Worm (Caenorhabditis elegans) whole organism, L4 larva: ENCODE measurements around the gene Y49F6B.19.

Experiments used
- F26F4.8 ChIP-seq: fragments of 200-800 bp; sonication (Bioruptor generic); conservative IDR thresholded peaks from 2 replicates; pipeline ENCODE4 v1.3.6; 2022; ENCODE audit warnings: missing genetic modification characterization, missing compliant biosample characterization
- F37D6.2 ChIP-seq: sonication (generic microtip); optimal IDR thresholded peaks from 2 replicates; lab custom pipeline; 2016; ENCODE audit warnings: mild to moderate bottlenecking, missing genetic modification characterization, missing compliant biosample characterization
- F44E2.7 ChIP-seq: fragments of 200-800 bp; sonication (Bioruptor generic); IDR thresholded peaks from 2 replicates; pipeline ENCODE4 v2.1.2; 2022; ENCODE audit warnings: missing genetic modification characterization, missing compliant biosample characterization
- F49E8.2 ChIP-seq: sonication (generic microtip); optimal IDR thresholded peaks from 2 replicates; lab custom pipeline; 2016; ENCODE audit warnings: missing compliant biosample characterization, mild to moderate bottlenecking, missing genetic modification characterization, borderline replicate concordance
- Y48G9A.11 ChIP-seq: fragments of 200-800 bp; sonication (Bioruptor generic); IDR thresholded peaks from 2 replicates; pipeline ENCODE4 v1.3.6; 2022; ENCODE audit warnings: missing genetic modification reagents, missing genetic modification characterization, missing compliant biosample characterization
- ZK337.2 ChIP-seq: fragments of 200-800 bp; sonication (Bioruptor generic); IDR thresholded peaks from 2 replicates; pipeline ENCODE4 v1.3.6; 2022; ENCODE audit warnings: missing genetic modification reagents, missing genetic modification characterization, missing compliant biosample characterization
- ZK546.5 ChIP-seq, 2 experiments: sonication (generic microtip); optimal IDR thresholded peaks; 2 replicates each; lab custom pipeline; 2017; ENCODE audit warnings: missing biosample characterization in 2 of 2, missing genetic modification characterization in 2 of 2
- aha-1 ChIP-seq: fragments of 150-350 bp; peaks from one replicate; lab custom pipeline; 2014; ENCODE audit warnings: missing biosample characterization, missing genetic modification characterization
- ceh-20 ChIP-seq: fragments of 200-800 bp; sonication (Bioruptor generic); IDR thresholded peaks from 2 replicates; pipeline ENCODE4 v1.3.6; 2022; ENCODE audit warnings: missing genetic modification reagents, missing genetic modification characterization, missing compliant biosample characterization
- ceh-44 ChIP-seq: fragments of 200-800 bp; sonication (Bioruptor generic); IDR thresholded peaks from 2 replicates; pipeline ENCODE4 v1.3.6; 2022; ENCODE audit warnings: missing genetic modification reagents, missing genetic modification characterization, missing compliant biosample characterization
- ceh-62 ChIP-seq: sonication (generic microtip); optimal IDR thresholded peaks from 2 replicates; lab custom pipeline; 2017; ENCODE audit warnings: missing biosample characterization, missing genetic modification characterization
- ceh-82 ChIP-seq: sonication (generic microtip); optimal IDR thresholded peaks from 2 replicates; lab custom pipeline; 2017; ENCODE audit warnings: missing biosample characterization, missing genetic modification characterization
- cey-2 ChIP-seq: sonication (generic microtip); optimal IDR thresholded peaks from 3 replicates; lab custom pipeline; 2017; ENCODE audit warnings: missing genetic modification characterization, mild to moderate bottlenecking, missing compliant biosample characterization, antibody characterized with exemption, borderline replicate concordance; ENCODE audit not compliant: insufficient read depth
- daf-8 ChIP-seq: fragments of 200-800 bp; sonication (Bioruptor generic); IDR thresholded peaks from 2 replicates; pipeline ENCODE4 v1.3.6; 2022; ENCODE audit warnings: missing genetic modification characterization, missing compliant biosample characterization
- dpl-1 ChIP-seq: fragments of 150-350 bp; optimal IDR thresholded peaks from 2 replicates; lab custom pipeline; 2014; ENCODE audit warnings: missing biosample characterization, missing genetic modification reagents, missing genetic modification characterization
- dve-1 ChIP-seq: sonication (generic microtip); optimal IDR thresholded peaks from 2 replicates; lab custom pipeline; 2017; ENCODE audit warnings: antibody characterized with exemption, mild to moderate bottlenecking, missing genetic modification characterization, missing compliant biosample characterization; ENCODE audit not compliant: insufficient read depth
- egl-27 ChIP-seq: sonication (generic microtip); optimal IDR thresholded peaks from 3 replicates; lab custom pipeline; 2017; ENCODE audit warnings: missing biosample characterization, missing genetic modification reagents, missing genetic modification characterization
- fkh-10 ChIP-seq: fragments of 150-350 bp; optimal IDR thresholded peaks from 2 replicates; lab custom pipeline; 2014; ENCODE audit warnings: missing biosample characterization, missing genetic modification reagents, missing genetic modification characterization
- fos-1 ChIP-seq: fragments of 150-350 bp; optimal IDR thresholded peaks from 2 replicates; lab custom pipeline; 2014; ENCODE audit warnings: missing biosample characterization, missing genetic modification characterization
- gei-8 ChIP-seq: fragments of 200-800 bp; sonication (Bioruptor generic); optimal IDR thresholded peaks from 2 replicates; lab custom pipeline; 2018; ENCODE audit warnings: mild to moderate bottlenecking, missing genetic modification characterization, missing compliant biosample characterization
- hlh-11 ChIP-seq: fragments of 200-800 bp; sonication (Bioruptor generic); optimal IDR thresholded peaks from 2 replicates; lab custom pipeline; 2018; ENCODE audit warnings: mild to moderate bottlenecking, missing genetic modification characterization, missing compliant biosample characterization
- lin-1 ChIP-seq: fragments of 200-800 bp; sonication (Bioruptor generic); IDR thresholded peaks from 2 replicates; pipeline ENCODE4 v1.3.6; 2022; ENCODE audit warnings: missing genetic modification reagents, missing genetic modification characterization, missing compliant biosample characterization
- lin-13 ChIP-seq: fragments of 150-350 bp; optimal IDR thresholded peaks from 2 replicates; lab custom pipeline; 2014; ENCODE audit warnings: missing biosample characterization, missing genetic modification reagents, missing genetic modification characterization
- lin-15B ChIP-seq: fragments of 150-350 bp; sonication (generic microtip); optimal IDR thresholded peaks from 3 replicates; lab custom pipeline; 2014; ENCODE audit warnings: missing biosample characterization, missing genetic modification characterization
- lin-38 ChIP-seq: fragments of 200-800 bp; sonication (Bioruptor generic); IDR thresholded peaks from 2 replicates; pipeline ENCODE4 v1.3.6; 2022; ENCODE audit warnings: missing genetic modification reagents, missing genetic modification characterization, missing compliant biosample characterization
- lin-39 ChIP-seq: fragments of 150-350 bp; optimal IDR thresholded peaks from 2 replicates; lab custom pipeline; 2014; ENCODE audit warnings: missing biosample characterization, missing genetic modification reagents, missing genetic modification characterization
- mdt-29 ChIP-seq: fragments of 200-800 bp; sonication (Bioruptor generic); IDR thresholded peaks from 2 replicates; pipeline ENCODE4 v1.3.6; 2022; ENCODE audit warnings: missing genetic modification reagents, missing genetic modification characterization, missing compliant biosample characterization
- mep-1 ChIP-seq: fragments of 150-350 bp; sonication (generic microtip); optimal IDR thresholded peaks from 3 replicates; lab custom pipeline; 2014; ENCODE audit warnings: missing biosample characterization, missing genetic modification characterization
- mxl-2 ChIP-seq: fragments of 200-800 bp; sonication (Bioruptor generic); conservative IDR thresholded peaks from 2 replicates; pipeline ENCODE4 v1.3.6; 2022; ENCODE audit warnings: missing genetic modification reagents, missing genetic modification characterization, missing compliant biosample characterization
- mxl-3 ChIP-seq: fragments of 200-800 bp; sonication (Bioruptor generic); optimal IDR thresholded peaks from 2 replicates; lab custom pipeline; 2018; ENCODE audit warnings: mild to moderate bottlenecking, missing genetic modification characterization, missing compliant biosample characterization
- nhr-10 ChIP-seq: fragments of 150-350 bp; optimal IDR thresholded peaks from 2 replicates; lab custom pipeline; 2014; ENCODE audit warnings: missing biosample characterization, missing genetic modification characterization
- nhr-11 ChIP-seq: fragments of 150-350 bp; optimal IDR thresholded peaks from 2 replicates; lab custom pipeline; 2014; ENCODE audit warnings: missing biosample characterization, missing genetic modification characterization
- nhr-28 ChIP-seq: fragments of 150-350 bp; optimal IDR thresholded peaks from 2 replicates; lab custom pipeline; 2014; ENCODE audit warnings: missing biosample characterization, missing genetic modification characterization
- nhr-42 ChIP-seq: fragments of 200-800 bp; sonication (Bioruptor generic); IDR thresholded peaks from 2 replicates; pipeline ENCODE4 v1.3.6; 2022; ENCODE audit warnings: missing genetic modification characterization, missing compliant biosample characterization
- pha-4 ChIP-seq, 2 experiments: fragments of 150-350 bp in 1 of 2; fragments of 200-800 bp in 1 of 2; sonication (Bioruptor generic) in 1 of 2; IDR thresholded peaks in 1 of 2; optimal IDR thresholded peaks in 1 of 2; 2 replicates each; pipeline versions ENCODE4 v1.3.6 to Lab custom; 2014 to 2022; ENCODE audit warnings: missing genetic modification characterization in 2 of 2, missing genetic modification reagents in 2 of 2, missing biosample characterization in 1 of 2, missing compliant biosample characterization in 1 of 2
- pqm-1 ChIP-seq: sonication (generic microtip); optimal IDR thresholded peaks from 2 replicates; lab custom pipeline; 2017; ENCODE audit warnings: missing biosample characterization, missing genetic modification characterization
- rbr-2 ChIP-seq: sonication (generic microtip); optimal IDR thresholded peaks from 2 replicates; lab custom pipeline; 2016; ENCODE audit warnings: missing genotype, missing genetic modification characterization, missing compliant biosample characterization
- saeg-2 ChIP-seq: fragments of 200-800 bp; sonication (Bioruptor generic); IDR thresholded peaks from 2 replicates; pipeline ENCODE4 v1.3.6; 2022; ENCODE audit warnings: missing genetic modification reagents, missing genetic modification characterization, missing compliant biosample characterization
- snpc-4 ChIP-seq: fragments of 150-350 bp; optimal IDR thresholded peaks from 2 replicates; lab custom pipeline; 2014; ENCODE audit warnings: missing biosample characterization, missing genetic modification characterization
- tra-1 ChIP-seq: fragments of 200-800 bp; sonication (Bioruptor generic); IDR thresholded peaks from 2 replicates; pipeline ENCODE4 v1.3.6; 2022; ENCODE audit warnings: missing genetic modification reagents, missing genetic modification characterization, missing compliant biosample characterization
- unc-130 ChIP-seq: sonication (generic microtip); optimal IDR thresholded peaks from 2 replicates; lab custom pipeline; 2016; ENCODE audit warnings: missing genetic modification reagents, missing genetic modification characterization, missing compliant biosample characterization
- unc-62 ChIP-seq, 3 experiments: fragments of 150-350 bp in 1 of 3; sonication (generic microtip); optimal IDR thresholded peaks in 2 of 3; peaks in 1 of 3; 1 replicate in 1 of 3; 2 replicates in 2 of 3; lab custom pipeline; 2014 to 2017; ENCODE audit warnings: missing biosample characterization in 3 of 3, missing genetic modification characterization in 3 of 3, missing genetic modification reagents in 3 of 3, missing genotype in 1 of 3
- vab-7 ChIP-seq: fragments of 200-800 bp; sonication (Bioruptor generic); IDR thresholded peaks from 2 replicates; pipeline ENCODE4 v1.3.6; 2022; ENCODE audit warnings: missing genetic modification reagents, missing genetic modification characterization, missing compliant biosample characterization
- zag-1 ChIP-seq: fragments of 150-350 bp; optimal IDR thresholded peaks from 2 replicates; lab custom pipeline; 2014; ENCODE audit warnings: missing biosample characterization, missing genetic modification characterization
- zfp-2 ChIP-seq: sonication (generic microtip); optimal IDR thresholded peaks from 2 replicates; lab custom pipeline; 2016; ENCODE audit warnings: mild to moderate bottlenecking, missing genetic modification characterization, missing compliant biosample characterization
- zip-11 ChIP-seq: fragments of 200-800 bp; sonication (Bioruptor generic); IDR thresholded peaks from 2 replicates; pipeline ENCODE4 v1.3.6; 2022; ENCODE audit warnings: missing genetic modification characterization, missing compliant biosample characterization
- zip-2 ChIP-seq: fragments of 150-350 bp; optimal IDR thresholded peaks from 2 replicates; lab custom pipeline; 2014; ENCODE audit warnings: missing biosample characterization, missing genetic modification characterization
- ztf-11 ChIP-seq: fragments of 150-350 bp; optimal IDR thresholded peaks from 2 replicates; lab custom pipeline; 2014; ENCODE audit warnings: missing biosample characterization, missing genetic modification characterization

Y49F6B.19 gene

ce11 chrII:3555281-3555680 lies 43.1 kb upstream of the Y49F6B.19 start:
- no peak for TF ChIP-seq fos-1 (tag; lab: Kevin White, UChicago)
- TF ChIP-seq lin-13, result no peak
- TF ChIP-seq lin-38 (GFP tag; lab: Robert Waterston, UW), result peak; percentile 60
- TF ChIP-seq nhr-28, result peak; percentile 1
- TF ChIP-seq dpl-1 (GFP tag; lab: Kevin White, UChicago), result no peak

DNA sequence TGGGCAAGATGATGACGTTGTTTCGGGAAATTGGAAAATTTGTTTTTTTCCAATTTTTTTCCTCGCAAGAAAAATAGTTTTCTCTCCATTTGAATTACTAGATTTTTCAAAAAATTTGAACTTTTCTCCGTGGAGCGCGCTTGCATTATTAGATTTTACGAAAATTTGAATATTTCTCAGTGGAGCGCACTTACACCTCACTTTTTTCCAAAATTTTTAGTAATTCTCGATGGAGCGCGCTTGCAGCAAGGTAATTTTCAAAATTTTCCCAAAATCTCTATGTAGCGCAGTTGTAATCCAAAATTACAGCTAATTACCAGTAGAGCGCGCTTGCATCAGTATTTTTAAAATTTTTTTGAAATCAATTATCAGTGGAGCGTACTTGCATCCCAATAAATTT lies 42.5 kb upstream of the Y49F6B.19 start:
- TF ChIP-seq F26F4.8 (no peak), saeg-2 (GFP tag; lab: Robert Waterston, UW) (no peak), F44E2.7 (no peak), cey-2 (tag; lab: Kevin White, UChicago) (no peak), mdt-29 (GFP tag; lab: Robert Waterston, UW) (no peak), lin-38 (GFP tag; lab: Robert Waterston, UW) (peak; percentile 82)

- TF ChIP-seq F37D6.2 (peak; percentile 39), mxl-3 (GFP tag; lab: Kevin White, UChicago) (no peak), unc-130 (GFP tag; lab: Kevin White, UChicago) (no peak), ceh-82 (tag; lab: Kevin White, UChicago) (no peak), dve-1 (tag; lab: Kevin White, UChicago) (peak; percentile 48), F49E8.2 (tag; lab: Kevin White, UChicago) (no peak), ceh-62 (no peak), hlh-11 (tag; lab: Kevin White, UChicago) (peak; percentile 40), fkh-10 (GFP tag; lab: Kevin White, UChicago) (no peak), pha-4 (GFP tag; IDR thresholded peaks at IDR 0.05; lab: Robert Waterston, UW) (peak; percentile 11; the same call in 1 of the 2 replicates), pha-4 (tag; optimal IDR thresholded peaks at IDR 0.05; lab: Kevin White, UChicago) (no peak), pqm-1 (tag; lab: Kevin White, UChicago) (no peak), nhr-11 (tag; lab: Kevin White, UChicago) (peak; percentile 25), snpc-4 (no peak), ZK337.2 (GFP tag; lab: Robert Waterston, UW) (no peak), nhr-10 (tag; lab: Kevin White, UChicago) (no peak), zfp-2 (tag; lab: Kevin White, UChicago) (no peak), nhr-42 (GFP tag; lab: Robert Waterston, UW) (no peak), lin-39 (no peak), zag-1 (tag; lab: Kevin White, UChicago) (no peak), egl-27 (no peak), gei-8 (GFP tag; lab: Kevin White, UChicago) (no peak), rbr-2 (tag; lab: Kevin White, UChicago) (peak; percentile 26), daf-8 (no peak), aha-1 (tag; lab: Kevin White, UChicago) (peak; percentile 72), ztf-11 (tag; lab: Kevin White, UChicago) (no peak), lin-15B (tag; lab: Kevin White, UChicago) (no peak), lin-38 (GFP tag; lab: Robert Waterston, UW) (peak; percentile 69), mxl-2 (GFP tag; lab: Robert Waterston, UW) (no peak), zip-11 (GFP tag; lab: Robert Waterston, UW) (no peak), ZK546.5 (tag; optimal IDR thresholded peaks at IDR 0.05; lab: Kevin White, UChicago) (no peak), Y48G9A.11 (GFP tag; lab: Robert Waterston, UW) (no peak), ceh-20 (no peak), ceh-44 (no peak), lin-1 (GFP tag; lab: Robert Waterston, UW) (no peak), unc-62 (GFP tag; optimal IDR thresholded peaks at IDR 0.05 in 1 of 2; lab: Kevin White, UChicago) (no peak), unc-62 (tag; optimal IDR thresholded peaks at IDR 0.05; lab: Kevin White, UChicago) (no peak), vab-7 (GFP tag; lab: Robert Waterston, UW) (no peak), tra-1 (no peak), mep-1 (peak; percentile 66), zip-2 (tag; lab: Kevin White, UChicago) (peak; percentile 21)
Observed at ce11 chrII:3553453-3553852, 41.3 kb upstream of the Y49F6B.19 start, which contains the start of gene dnc-3. Gene dnc-3 (plus strand): TSS chrII:3553724.
